Worm (Caenorhabditis elegans): ENCODE data around the gene C25E10.17.

C25E10.17 gene

DNA sequence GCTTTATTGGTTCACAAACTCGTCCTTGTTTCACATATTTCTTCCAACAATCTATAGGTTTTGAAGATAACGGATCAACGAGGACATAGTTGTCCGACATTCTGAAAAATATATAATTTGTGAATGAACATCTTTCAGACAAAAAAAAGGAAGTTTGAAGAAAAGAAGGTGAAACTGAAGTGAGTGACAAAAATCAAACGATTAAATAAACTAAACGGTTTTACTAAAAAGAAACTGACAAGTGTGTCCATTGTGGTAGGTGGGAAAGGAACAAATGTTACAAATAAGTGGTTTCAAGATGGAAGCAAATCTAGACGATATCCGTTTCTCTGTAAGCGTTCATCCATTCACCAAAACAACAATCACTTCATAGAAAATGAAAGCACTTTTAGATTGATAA, 14.9 kb upstream of the C25E10.17 start, which contains the start of gene C25E10.12:
C25E10.12 (minus strand) TSS at position 101 of the 400 bp plus-strand sequence.
- TF ChIP-seq ama-1 (optimal IDR thresholded peaks at IDR 0.05), result no peak
- no peak for TF ChIP-seq pha-2 (tag; optimal IDR thresholded peaks at IDR 0.05)
- TF ChIP-seq eyg-1 (tag; optimal IDR thresholded peaks at IDR 0.05), result no peak
- no peak for TF ChIP-seq elt-2 (tag; optimal IDR thresholded peaks at IDR 0.05)
- no peak for TF ChIP-seq fkh-10 (GFP tag; optimal IDR thresholded peaks at IDR 0.05)
- no peak for TF ChIP-seq ceh-18 (tag; optimal IDR thresholded peaks at IDR 0.05)
- TF ChIP-seq gmeb-2 (tag; optimal IDR thresholded peaks at IDR 0.05), result no peak
- no peak for TF ChIP-seq ceh-6 (GFP tag; optimal IDR thresholded peaks at IDR 0.05)
- TF ChIP-seq madf-2 (tag; optimal IDR thresholded peaks at IDR 0.05), result no peak
- TF ChIP-seq unc-86 (tag; optimal IDR thresholded peaks at IDR 0.05), result no peak

DNA sequence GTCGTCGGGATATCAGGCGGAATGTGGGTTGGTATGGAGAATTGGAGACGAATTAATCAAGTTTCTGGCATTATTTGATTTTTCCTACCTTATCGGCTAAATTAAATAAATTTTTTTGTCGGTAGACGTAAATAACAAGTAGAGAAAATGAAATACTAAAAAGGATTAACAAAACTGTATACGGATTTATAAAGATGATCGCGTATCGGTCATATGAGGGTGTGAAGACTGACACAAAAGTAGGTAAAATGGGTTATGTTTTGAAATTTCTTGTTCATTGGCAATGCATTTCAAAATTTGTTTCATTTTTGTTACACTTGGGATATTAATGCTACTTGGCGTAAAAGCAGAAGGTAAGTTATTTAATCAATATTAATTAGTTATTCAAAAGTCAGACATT, 12.1 kb upstream of the C25E10.17 start, which contains the start of the genes C25E10.16 and C25E10.13:
C25E10.16 (minus strand) TSS at position 101 of the 400 bp plus-strand sequence.
C25E10.13 (plus strand) TSS at position 256 of the 400 bp plus-strand sequence.
- no peak for TF ChIP-seq dmd-4 (tag; optimal IDR thresholded peaks at IDR 0.05; ENCODE audit: borderline replicate concordance)
- TF ChIP-seq sdc-2 (tag; optimal IDR thresholded peaks at IDR 0.05), result no peak
- no peak for TF ChIP-seq lin-11 (tag; optimal IDR thresholded peaks at IDR 0.05)
- TF ChIP-seq elt-2 (tag; optimal IDR thresholded peaks at IDR 0.05), result no peak
- no peak for TF ChIP-seq unc-42 (tag; optimal IDR thresholded peaks at IDR 0.05)
- TF ChIP-seq ceh-45 (GFP tag; IDR thresholded peaks at IDR 0.05), result no peak
- no peak for TF ChIP-seq hlh-6 (tag; optimal IDR thresholded peaks at IDR 0.05)
- TF ChIP-seq ceh-6 (GFP tag; optimal IDR thresholded peaks at IDR 0.05), result no peak
- TF ChIP-seq che-1 (tag; optimal IDR thresholded peaks at IDR 0.05), result no peak
- no peak for TF ChIP-seq hlh-13 (GFP tag; optimal IDR thresholded peaks at IDR 0.05)
- no peak for TF ChIP-seq hlh-15 (tag; optimal IDR thresholded peaks at IDR 0.05)
- TF ChIP-seq ceh-48 (tag; optimal IDR thresholded peaks at IDR 0.05), result no peak
- no peak for TF ChIP-seq ceh-2 (tag; optimal IDR thresholded peaks at IDR 0.05)
- no peak for TF ChIP-seq K02D7.2 (tag; optimal IDR thresholded peaks at IDR 0.05)
- no peak for TF ChIP-seq zip-5 (tag; optimal IDR thresholded peaks at IDR 0.05)
- TF ChIP-seq K09A11.1 (tag; optimal IDR thresholded peaks at IDR 0.05; ENCODE audit: insufficient read depth), result no peak
- no peak for TF ChIP-seq syd-9 (tag; optimal IDR thresholded peaks at IDR 0.05)

ce11 chrV:9058627-9059026, 11.2 kb upstream of the C25E10.17 start, which contains the start of gene C25E10.11:
TSS of gene C25E10.11 (minus strand) at chrV:9058727.
- no peak for TF ChIP-seq nhr-232 (tag; optimal IDR thresholded peaks at IDR 0.05)
- no peak for TF ChIP-seq lim-6 (tag; optimal IDR thresholded peaks at IDR 0.05)
- no peak for TF ChIP-seq rnt-1 (tag; optimal IDR thresholded peaks at IDR 0.05)
- TF ChIP-seq eyg-1 (tag; optimal IDR thresholded peaks at IDR 0.05), result no peak
- TF ChIP-seq ceh-14 (tag; optimal IDR thresholded peaks at IDR 0.05), result no peak
- no peak for TF ChIP-seq pag-3 (tag; optimal IDR thresholded peaks at IDR 0.05; ENCODE audit: borderline replicate concordance)
- TF ChIP-seq C08G9.2 (tag; optimal IDR thresholded peaks at IDR 0.05), result no peak
- no peak for TF ChIP-seq lin-11 (tag; optimal IDR thresholded peaks at IDR 0.05)
- TF ChIP-seq pax-1 (tag; optimal IDR thresholded peaks at IDR 0.05), result no peak
- no peak for TF ChIP-seq C38D4.7 (GFP tag; optimal IDR thresholded peaks at IDR 0.05)
- TF ChIP-seq odd-2 (tag; optimal IDR thresholded peaks at IDR 0.05), result no peak
- no peak for TF ChIP-seq tbx-2 (tag; optimal IDR thresholded peaks at IDR 0.05)
- TF ChIP-seq ahr-1 (tag; optimal IDR thresholded peaks at IDR 0.05), result no peak
- TF ChIP-seq ceh-34 (tag; optimal IDR thresholded peaks at IDR 0.05), result no peak

DNA sequence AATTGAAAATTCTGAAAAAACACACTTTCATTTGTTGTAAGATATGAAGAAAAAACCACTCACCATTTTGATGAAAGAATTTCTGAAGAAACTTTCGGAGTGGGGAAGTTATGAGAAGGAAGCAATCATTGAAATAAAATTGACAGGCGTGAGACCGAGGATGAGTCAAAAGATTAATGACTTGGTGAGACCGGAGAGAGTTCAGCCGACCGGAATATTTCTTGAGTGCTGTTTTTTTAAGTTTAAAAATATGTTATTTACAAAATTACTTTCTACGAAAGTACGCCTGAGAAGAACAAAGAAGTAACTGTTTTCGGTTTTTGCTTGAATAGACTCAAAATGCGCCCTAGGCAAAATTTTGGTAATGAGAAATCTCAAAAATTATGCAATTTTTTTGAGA, 8.8 kb upstream of the C25E10.17 start, which contains the start of gene C25E10.10:
C25E10.10 (minus strand) TSS at position 101 of the 400 bp plus-strand sequence.
- no peak for TF ChIP-seq ceh-2 (tag; optimal IDR thresholded peaks at IDR 0.05)
- TF ChIP-seq madf-2 (tag; optimal IDR thresholded peaks at IDR 0.05), result no peak
- no peak for TF ChIP-seq ceh-34 (tag; optimal IDR thresholded peaks at IDR 0.05)
- no peak for TF ChIP-seq zip-5 (tag; optimal IDR thresholded peaks at IDR 0.05)
- no peak for TF ChIP-seq nhr-11 (tag; optimal IDR thresholded peaks at IDR 0.05)
- no peak for TF ChIP-seq ama-1 (optimal IDR thresholded peaks at IDR 0.05)
- TF ChIP-seq pros-1 (tag; optimal IDR thresholded peaks at IDR 0.05), result no peak
- no peak for TF ChIP-seq ets-4 (tag; optimal IDR thresholded peaks at IDR 0.05)
- TF ChIP-seq ztf-16 (tag; optimal IDR thresholded peaks at IDR 0.05), result no peak

Data from whole organism, late embryonic.